Fruit fly (Drosophila melanogaster): ENCODE results near the gene Ugt37A1.

Gene Ugt37A1

dm6 chr2L:20414750-20415211 lies 40.9 kb upstream of the Ugt37A1 start, which contains the start of gene CG10947 (continued):
- TF ChIP-seq vvl (GFP tag; IDR thresholded peaks at IDR 0.05) (peak; percentile 85), org-1 (GFP tag; optimal IDR thresholded peaks at IDR 0.05) (peak; percentile 29), HLH54F (GFP tag; optimal IDR thresholded peaks at IDR 0.05) (peak; percentile 59), CG9609 (GFP tag; optimal IDR thresholded peaks at IDR 0.05) (peak; percentile 53), bab2 (GFP tag; optimal IDR thresholded peaks at IDR 0.05) (peak; percentile 67), Gug (GFP tag; IDR thresholded peaks at IDR 0.05) (no peak), Doc2 (GFP tag; IDR thresholded peaks at IDR 0.05) (no peak), chif (GFP tag; optimal IDR thresholded peaks at IDR 0.05) (peak; percentile 60 to 65), CG11695 (GFP tag; IDR thresholded peaks at IDR 0.05) (peak; percentile 46; the same call in 1 of the 3 replicates), CG7745 (tag; optimal IDR thresholded peaks at IDR 0.05) (no peak), bowl (GFP tag; IDR thresholded peaks at IDR 0.05) (no peak), CG31365 (tag; optimal IDR thresholded peaks at IDR 0.05) (no peak), Optix (GFP tag; IDR thresholded peaks at IDR 0.05) (no peak), tin (GFP tag; optimal IDR thresholded peaks at IDR 0.05) (peak; percentile 78), BtbVII (GFP tag; optimal IDR thresholded peaks at IDR 0.05) (peak; percentile 14), CG10462 (GFP tag; optimal IDR thresholded peaks at IDR 0.05) (peak; percentile 49), gce (GFP tag; IDR thresholded peaks at IDR 0.05) (no peak), Meics (GFP tag; optimal IDR thresholded peaks at IDR 0.05) (peak; percentile 67), CG9727 (GFP tag; optimal IDR thresholded peaks at IDR 0.05) (peak; percentile 61), fru (optimal IDR thresholded peaks at IDR 0.05) (no peak), trem (tag; optimal IDR thresholded peaks at IDR 0.05) (peak; percentile 16), cwo (GFP tag; optimal IDR thresholded peaks at IDR 0.05) (no peak), Antp (GFP tag; optimal IDR thresholded peaks at IDR 0.05) (peak; percentile 70), CG12659 (GFP tag; optimal IDR thresholded peaks at IDR 0.05) (peak; percentile 70), lola (GFP tag; optimal IDR thresholded peaks at IDR 0.05) (peak in 1 of 3 experiments; percentile 13), seq (GFP tag; IDR thresholded peaks at IDR 0.05) (peak; percentile 66), CG31388 (GFP tag; optimal IDR thresholded peaks at IDR 0.05) (no peak), CG2199 (GFP tag; IDR thresholded peaks at IDR 0.05) (0 out of 3 replicates have a peak, but pooled peaks have one; percentile 24), CG17361 (GFP tag; IDR thresholded peaks at IDR 0.05) (0 out of 3 replicates have a peak, but pooled peaks have one; percentile 26), pnt (GFP tag; optimal IDR thresholded peaks at IDR 0.05) (peak; percentile 19), onecut (GFP tag; IDR thresholded peaks at IDR 0.05) (peak; percentile 73), E2f2 (GFP tag; IDR thresholded peaks at IDR 0.05) (peak; percentile 95), CG17568 (GFP tag; optimal IDR thresholded peaks at IDR 0.05) (peak; percentile 66), Elba2 (GFP tag; optimal IDR thresholded peaks at IDR 0.05) (no peak), salm (tag; optimal IDR thresholded peaks at IDR 0.05) (no peak), jigr1 (GFP tag; IDR thresholded peaks at IDR 0.05) (no peak), CG1603 (tag; optimal IDR thresholded peaks at IDR 0.05) (peak; percentile 67), CG8359 (GFP tag; optimal IDR thresholded peaks at IDR 0.05; ENCODE audit: borderline replicate concordance) (peak; percentile 21), Opbp (GFP tag; IDR thresholded peaks at IDR 0.05; ENCODE audit: partially characterized antibody) (peak; percentile 69; the same call in 2 of the 3 replicates), z (GFP tag; IDR thresholded peaks at IDR 0.05) (no peak), PHDP (tag; optimal IDR thresholded peaks at IDR 0.05) (peak; percentile 69), CG10366 (GFP tag; IDR thresholded peaks at IDR 0.05) (peak; percentile 52), H15 (GFP tag; IDR thresholded peaks at IDR 0.05) (0 out of 3 replicates have a peak, but pooled peaks have one; percentile 36), pzg (GFP tag; optimal IDR thresholded peaks at IDR 0.05) (peak; percentile 44), Usf (GFP tag; optimal IDR thresholded peaks at IDR 0.05) (peak; percentile 17), trh (GFP tag; optimal IDR thresholded peaks at IDR 0.05) (peak; percentile 35), sc (optimal IDR thresholded peaks at IDR 0.05) (no peak), sc (GFP tag; optimal IDR thresholded peaks at IDR 0.05) (peak; percentile 18), CG4617 (GFP tag; optimal IDR thresholded peaks at IDR 0.05; ENCODE audit: borderline replicate concordance) (peak; percentile 8), nerfin-1 (tag; optimal IDR thresholded peaks at IDR 0.05) (no peak), CG12219 (GFP tag; optimal IDR thresholded peaks at IDR 0.05) (peak; percentile 39)

Measured in whole organism, embryonic.